Worm (Caenorhabditis elegans): ENCODE results near the gene twk-48.

twk-48 gene

ce11 chrIII:9825073-9825828, 35.3 kb upstream of the twk-48 start, which contains the start of gene ZK632.9 (continued):
- TF ChIP-seq xnd-1 (tag; optimal IDR thresholded peaks at IDR 0.05) (peak; percentile 34), hmg-1.2 (GFP tag; IDR thresholded peaks at IDR 0.05) (peak; percentile 27), D2030.7 (GFP tag; IDR thresholded peaks at IDR 0.05) (0 out of 2 replicates have a peak, but pooled peaks have one; percentile 24), cebp-1 (GFP tag; IDR thresholded peaks at IDR 0.05) (no peak), cebp-1 (tag; optimal IDR thresholded peaks at IDR 0.05) (no peak), Y79H2A.3 (GFP tag; conservative IDR thresholded peaks at IDR 0.05) (0 out of 2 replicates have a peak, but pooled peaks have one; percentile 10), let-526 (GFP tag; IDR thresholded peaks at IDR 0.05) (no peak), hmg-20 (GFP tag; IDR thresholded peaks at IDR 0.05) (no peak), ceh-91 (GFP tag; IDR thresholded peaks at IDR 0.05) (0 out of 2 replicates have a peak, but pooled peaks have one; percentile 10), efl-1 (GFP tag; optimal IDR thresholded peaks at IDR 0.05) (peak; percentile 74)

- TF ChIP-seq Y67H2A.10 (GFP tag; conservative IDR thresholded peaks at IDR 0.05) (no peak), lin-54 (GFP tag; optimal IDR thresholded peaks at IDR 0.05) (peak; percentile 39), chd-7 (tag; optimal IDR thresholded peaks at IDR 0.05) (peak; percentile 18), ztf-6 (GFP tag; IDR thresholded peaks at IDR 0.05) (no peak), pbrm-1 (GFP tag; IDR thresholded peaks at IDR 0.05) (0 out of 2 replicates have a peak, but pooled peaks have one; percentile 48), mcd-1 (GFP tag; IDR thresholded peaks at IDR 0.05) (0 out of 2 replicates have a peak, but pooled peaks have one; percentile 61), hrde-1 (tag; optimal IDR thresholded peaks at IDR 0.05; ENCODE audit: borderline replicate concordance) (no peak), ZK185.1 (tag; optimal IDR thresholded peaks at IDR 0.05; ENCODE audit: poor library complexity, severe bottlenecking) (no peak), ekl-4 (GFP tag; IDR thresholded peaks at IDR 0.05) (0 out of 2 replicates have a peak, but pooled peaks have one; percentile 35), atf-7 (tag; optimal IDR thresholded peaks at IDR 0.05) (peak; percentile 52), bed-1 (GFP tag; IDR thresholded peaks at IDR 0.05) (no peak), rcor-1 (GFP tag; IDR thresholded peaks at IDR 0.05) (no peak), hlh-26 (GFP tag; conservative IDR thresholded peaks at IDR 0.05) (no peak), attf-5 (GFP tag; optimal IDR thresholded peaks at IDR 0.05) (peak; percentile 73), snpc-3.4 (tag; optimal IDR thresholded peaks at IDR 0.05) (no peak), Y79H2A.3 (GFP tag; conservative IDR thresholded peaks at IDR 0.05) (no peak), mes-4 (tag; optimal IDR thresholded peaks at IDR 0.05) (no peak), tbx-9 (tag; optimal IDR thresholded peaks at IDR 0.05; ENCODE audit: borderline replicate concordance) (no peak), repo-1 (tag; optimal IDR thresholded peaks at IDR 0.05) (peak; percentile 40), ama-1 (optimal IDR thresholded peaks at IDR 0.05) (peak; percentile 79), ama-1 (GFP tag; optimal IDR thresholded peaks at IDR 0.05) (no peak), madf-6 (GFP tag; IDR thresholded peaks at IDR 0.05) (0 out of 2 replicates have a peak, but pooled peaks have one; percentile 8), C06A6.2 (GFP tag; conservative IDR thresholded peaks at IDR 0.05) (no peak), let-607 (tag; optimal IDR thresholded peaks at IDR 0.05) (peak; percentile 22 to 26), attf-3 (GFP tag; conservative IDR thresholded peaks at IDR 0.05) (no peak), sdz-38 (tag; optimal IDR thresholded peaks at IDR 0.05) (no peak), F52B5.7 (tag; optimal IDR thresholded peaks at IDR 0.05) (no peak), T26A5.8 (tag; optimal IDR thresholded peaks at IDR 0.05) (no peak), rpc-1 (optimal IDR thresholded peaks at IDR 0.05) (no peak), rpc-1 (tag; optimal IDR thresholded peaks at IDR 0.05) (no peak), nhr-80 (tag; optimal IDR thresholded peaks at IDR 0.05) (peak; percentile 11), pha-4 (tag; optimal IDR thresholded peaks at IDR 0.05) (no peak), egl-44 (GFP tag; IDR thresholded peaks at IDR 0.05) (no peak), hmg-1.2 (GFP tag; IDR thresholded peaks at IDR 0.05) (0 out of 2 replicates have a peak, but pooled peaks have one; percentile 25), lin-35 (GFP tag; optimal IDR thresholded peaks at IDR 0.05) (peak in 1 of 3 experiments; percentile 44), F49E8.2 (tag; optimal IDR thresholded peaks at IDR 0.05; ENCODE audit: insufficient read depth) (no peak), Y56A3A.18 (GFP tag; IDR thresholded peaks at IDR 0.05) (no peak), tlf-1 (GFP tag; optimal IDR thresholded peaks at IDR 0.05) (peak; percentile 30)
Measured at ce11 chrIII:9826005-9826404, 34.5 kb upstream of the twk-48 start.
